Fruit fly (Drosophila melanogaster) whole organism, embryonic: ENCODE data around the gene PIG-B.

ENCODE experiments used
- C15 ChIP-seq: fragments of 200-800 bp; sonication (Bioruptor generic); IDR thresholded peaks from 3 replicates; pipeline ENCODE4 v1.3.6; 2022; ENCODE audit warnings: missing biosample characterization, missing genetic modification characterization
- CG10147 ChIP-seq: fragments of 200-800 bp; sonication (Bioruptor generic); optimal IDR thresholded peaks from 2 replicates; lab custom pipeline; 2019; ENCODE audit warnings: missing biosample characterization, mild to moderate bottlenecking, missing genetic modification characterization, moderate library complexity
- CG11247 ChIP-seq: fragments of 200-800 bp; sonication (Bioruptor generic); IDR thresholded peaks from 2 replicates; pipeline ENCODE4 v1.3.6; 2022; ENCODE audit warnings: missing biosample characterization, missing genetic modification characterization
- CG12155 ChIP-seq: fragments of 200-800 bp; sonication (Bioruptor generic); optimal IDR thresholded peaks from 3 replicates; lab custom pipeline; 2016; ENCODE audit warnings: missing biosample characterization, missing genetic modification characterization
- CG13123 ChIP-seq: fragments of 200-800 bp; sonication (Bioruptor generic); optimal IDR thresholded peaks from 2 replicates; lab custom pipeline; 2016; ENCODE audit warnings: missing biosample characterization, missing genetic modification characterization
- CG14710 ChIP-seq: fragments of 200-800 bp; sonication (Bioruptor generic); optimal IDR thresholded peaks from 3 replicates; lab custom pipeline; 2019; ENCODE audit warnings: missing biosample characterization, mild to moderate bottlenecking, missing genetic modification characterization, moderate library complexity
- CG15479 ChIP-seq: fragments of 200-800 bp; sonication (Bioruptor generic); optimal IDR thresholded peaks from 3 replicates; lab custom pipeline; 2019; ENCODE audit warnings: missing biosample characterization, mild to moderate bottlenecking, missing genetic modification characterization, moderate library complexity
- CG17186 ChIP-seq: fragments of 200-800 bp; sonication (Bioruptor generic); optimal IDR thresholded peaks from 3 replicates; lab custom pipeline; 2017; ENCODE audit warnings: missing biosample characterization, missing genetic modification reagents, missing genetic modification characterization
- CG17359 ChIP-seq: fragments of 200-800 bp; sonication (Bioruptor generic); optimal IDR thresholded peaks from 3 replicates; lab custom pipeline; 2018; ENCODE audit warnings: missing biosample characterization, mild to moderate bottlenecking, missing genetic modification characterization, moderate library complexity
- CG31441 ChIP-seq: fragments of 200-800 bp; sonication (Bioruptor generic); IDR thresholded peaks from 2 replicates; pipeline ENCODE4 v1.3.6; 2022; ENCODE audit warnings: missing biosample characterization, missing genetic modification characterization
- CG3838 ChIP-seq: fragments of 200-800 bp; sonication (Bioruptor generic); optimal IDR thresholded peaks from 3 replicates; lab custom pipeline; 2016; ENCODE audit warnings: missing biosample characterization, missing genetic modification characterization
- CG3847 ChIP-seq: fragments of 200-800 bp; sonication (Bioruptor generic); IDR thresholded peaks from 2 replicates; pipeline ENCODE4 v1.3.6; 2022; ENCODE audit warnings: missing biosample characterization, missing genetic modification characterization
- CG4617 ChIP-seq: fragments of 200-800 bp; sonication (Bioruptor generic); optimal IDR thresholded peaks from 3 replicates; lab custom pipeline; 2016; ENCODE audit warnings: missing biosample characterization, missing genetic modification characterization, borderline replicate concordance
- CG5953 ChIP-seq: fragments of 200-800 bp; sonication (Bioruptor generic); IDR thresholded peaks from 2 replicates; pipeline ENCODE4 v1.3.6; 2022; ENCODE audit warnings: missing biosample characterization, missing genetic modification characterization
- CG6765 ChIP-seq: fragments of 200-800 bp; sonication (Bioruptor generic); optimal IDR thresholded peaks from 3 replicates; lab custom pipeline; 2017; ENCODE audit warnings: missing biosample characterization, mild to moderate bottlenecking, missing genetic modification characterization
- CG7987 ChIP-seq: fragments of 200-800 bp; sonication (Bioruptor generic); optimal IDR thresholded peaks from 2 replicates; lab custom pipeline; 2018; ENCODE audit warnings: missing biosample characterization, mild to moderate bottlenecking, missing genetic modification characterization, moderate library complexity
- CG8281 ChIP-seq: fragments of 200-800 bp; sonication (Bioruptor generic); optimal IDR thresholded peaks from 2 replicates; lab custom pipeline; 2018; ENCODE audit warnings: missing biosample characterization, mild to moderate bottlenecking, missing genetic modification characterization, moderate library complexity
- CG9727 ChIP-seq: fragments of 200-800 bp; sonication (Bioruptor generic); optimal IDR thresholded peaks from 3 replicates; lab custom pipeline; 2017; ENCODE audit warnings: missing biosample characterization, mild to moderate bottlenecking, missing genetic modification characterization
- CHES-1-like ChIP-seq: fragments of 200-800 bp; sonication (Bioruptor generic); optimal IDR thresholded peaks from 2 replicates; lab custom pipeline; 2016; ENCODE audit warnings: missing biosample characterization, missing genetic modification characterization
- D19A ChIP-seq: fragments of 200-800 bp; optimal IDR thresholded peaks from 3 replicates; lab custom pipeline; 2019; ENCODE audit warnings: missing biosample characterization, mild to moderate bottlenecking, missing genetic modification characterization, moderate library complexity
- Dip2 ChIP-seq: fragments of 200-800 bp; sonication (Bioruptor generic); IDR thresholded peaks from 2 replicates; pipeline ENCODE4 v1.3.6; 2022; ENCODE audit warnings: missing biosample characterization, missing genetic modification characterization
- Dip3 ChIP-seq: fragments of 200-800 bp; sonication (Bioruptor generic); optimal IDR thresholded peaks from 3 replicates; lab custom pipeline; 2016; ENCODE audit warnings: missing biosample characterization, missing genetic modification characterization
- Ets97D ChIP-seq: fragments of 200-800 bp; sonication (Bioruptor generic); optimal IDR thresholded peaks from 3 replicates; lab custom pipeline; 2016; ENCODE audit warnings: missing biosample characterization, missing genetic modification characterization
- HLH4C ChIP-seq: fragments of 200-800 bp; sonication (Bioruptor generic); IDR thresholded peaks from 3 replicates; pipeline ENCODE4 v1.3.6; 2022; ENCODE audit warnings: missing biosample characterization, missing genetic modification characterization; ENCODE audit not compliant: partially characterized antibody
- Hey ChIP-seq: fragments of 200-800 bp; sonication (Bioruptor generic); optimal IDR thresholded peaks from 3 replicates; lab custom pipeline; 2018; ENCODE audit warnings: missing biosample characterization, mild to moderate bottlenecking, missing genetic modification characterization
- Hr78 ChIP-seq, 2 experiments: fragments of 200-800 bp in 1 of 2; fragments of >200 bp in 1 of 2; sonication (Bioruptor generic) in 1 of 2; optimal IDR thresholded peaks; 2 replicates each; lab custom pipeline; 2017 to 2019; ENCODE audit warnings: missing biosample characterization in 2 of 2, missing genetic modification characterization in 2 of 2, mild to moderate bottlenecking in 1 of 2, moderate library complexity in 1 of 2
- Jarid2 ChIP-seq: fragments of 200-800 bp; sonication (Bioruptor generic); optimal IDR thresholded peaks from 3 replicates; lab custom pipeline; 2017; ENCODE audit warnings: mild to moderate bottlenecking, missing biosample characterization, missing genetic modification reagents, missing genetic modification characterization
- Med ChIP-seq: fragments of 200-800 bp; sonication (Bioruptor generic); peaks from one replicate; lab custom pipeline; 2016; ENCODE audit warnings: missing biosample characterization, missing genetic modification characterization, mild to moderate bottlenecking, inconsistent platforms, moderate library complexity
- NFAT ChIP-seq: fragments of 200-800 bp; sonication (Bioruptor generic); IDR thresholded peaks from 2 replicates; pipeline ENCODE4 v1.3.6; 2022; ENCODE audit warnings: missing biosample characterization, missing genetic modification characterization
- Nf-YC ChIP-seq: fragments of 200-800 bp; optimal IDR thresholded peaks from 3 replicates; lab custom pipeline; 2019; ENCODE audit warnings: missing biosample characterization, mild to moderate bottlenecking, missing genetic modification characterization, moderate library complexity
- ase ChIP-seq: fragments of 200-800 bp; sonication (Bioruptor generic); IDR thresholded peaks from 3 replicates; pipeline ENCODE4 v1.3.6; 2022; ENCODE audit warnings: missing biosample characterization, missing genetic modification characterization
- ato ChIP-seq: fragments of 200-800 bp; sonication (Bioruptor generic); IDR thresholded peaks from 2 replicates; pipeline ENCODE4 v1.3.6; 2022; ENCODE audit warnings: missing biosample characterization, missing genetic modification characterization; ENCODE audit not compliant: partially characterized antibody
- da ChIP-seq: fragments of 200-800 bp; sonication (Bioruptor generic); optimal IDR thresholded peaks from 2 replicates; lab custom pipeline; 2016; ENCODE audit warnings: missing biosample characterization, missing genetic modification characterization
- exex ChIP-seq: fragments of 200-800 bp; sonication (Bioruptor generic); optimal IDR thresholded peaks from 4 replicates; lab custom pipeline; 2018; ENCODE audit warnings: missing biosample characterization, mild to moderate bottlenecking, missing genetic modification characterization, moderate library complexity
- gcm2 ChIP-seq: fragments of 200-800 bp; sonication (Bioruptor generic); optimal IDR thresholded peaks from 2 replicates; lab custom pipeline; 2016; ENCODE audit warnings: missing biosample characterization, missing genetic modification characterization
- grn ChIP-seq: fragments of 200-800 bp; sonication (Bioruptor generic); optimal IDR thresholded peaks from 3 replicates; lab custom pipeline; 2017; ENCODE audit warnings: missing biosample characterization, missing genetic modification characterization
- h ChIP-seq: fragments of >200 bp; optimal IDR thresholded peaks from 2 replicates; lab custom pipeline; 2017
- kni ChIP-seq: fragments of 200-800 bp; sonication (Bioruptor generic); optimal IDR thresholded peaks from 3 replicates; lab custom pipeline; 2017; ENCODE audit warnings: mild to moderate bottlenecking, missing biosample characterization, missing genetic modification reagents, missing genetic modification characterization
- pnt ChIP-seq: fragments of 200-800 bp; sonication (Bioruptor generic); optimal IDR thresholded peaks from 3 replicates; lab custom pipeline; 2016; ENCODE audit warnings: missing biosample characterization, missing genetic modification characterization
- prd ChIP-seq, 3 experiments: fragments of >200 bp in 2 of 3; fragments of 200-800 bp in 1 of 3; sonication (Bioruptor generic) in 1 of 3; optimal IDR thresholded peaks in 2 of 3; IDR thresholded peaks in 1 of 3; 2 replicates in 2 of 3; 3 replicates in 1 of 3; pipeline versions ENCODE4 v1.3.6 to Lab custom; 2017 to 2022; ENCODE audit warnings: missing biosample characterization in 1 of 3, missing genetic modification characterization in 1 of 3
- rib ChIP-seq: fragments of 200-800 bp; sonication (Bioruptor generic); IDR thresholded peaks from 2 replicates; pipeline ENCODE4 v1.3.6; 2022; ENCODE audit warnings: missing biosample characterization, missing genetic modification characterization
- schlank ChIP-seq: fragments of 200-800 bp; sonication (Bioruptor generic); optimal IDR thresholded peaks from 2 replicates; lab custom pipeline; 2018; ENCODE audit warnings: missing biosample characterization, mild to moderate bottlenecking, missing genetic modification characterization
- so ChIP-seq: fragments of 200-800 bp; sonication (Bioruptor generic); IDR thresholded peaks from 3 replicates; pipeline ENCODE4 v1.3.6; 2022; ENCODE audit warnings: missing biosample characterization, missing genetic modification characterization
- sr ChIP-seq: fragments of 200-800 bp; sonication (Bioruptor generic); IDR thresholded peaks from 3 replicates; pipeline ENCODE4 v1.3.6; 2022; ENCODE audit warnings: missing biosample characterization, missing genetic modification characterization
- stwl ChIP-seq: fragments of 200-800 bp; sonication (Bioruptor generic); optimal IDR thresholded peaks from 3 replicates; lab custom pipeline; 2018; ENCODE audit warnings: missing biosample characterization, mild to moderate bottlenecking, missing genetic modification characterization, moderate library complexity
- sug ChIP-seq: fragments of 200-800 bp; optimal IDR thresholded peaks from 2 replicates; lab custom pipeline; 2019; ENCODE audit warnings: missing biosample characterization, mild to moderate bottlenecking, missing genetic modification characterization, moderate library complexity
- tup ChIP-seq: fragments of 200-800 bp; sonication (Bioruptor generic); optimal IDR thresholded peaks from 2 replicates; lab custom pipeline; 2016; ENCODE audit warnings: missing biosample characterization, mild to moderate bottlenecking, missing genetic modification characterization, moderate library complexity

PIG-B gene

DNA sequence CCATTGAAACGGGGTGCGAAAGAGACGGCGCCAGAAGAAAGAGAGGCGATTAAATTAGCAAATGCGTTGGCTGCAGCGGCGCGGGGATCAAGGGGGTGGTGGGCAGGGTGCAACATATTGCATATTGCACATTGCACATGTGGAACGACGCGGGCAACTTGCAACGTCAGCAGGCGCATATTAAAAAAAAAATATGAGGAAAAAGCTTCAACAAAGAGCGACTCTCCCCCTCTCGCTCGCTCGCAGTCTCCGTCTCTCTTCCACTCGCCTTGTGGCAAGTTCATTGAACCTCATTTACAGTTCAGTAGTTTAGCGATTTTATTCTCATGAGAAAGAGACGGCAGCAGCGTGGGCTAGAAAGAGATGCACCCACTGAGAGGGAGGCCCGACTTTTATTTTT lies 27.1 kb upstream of the PIG-B start (continued):
- no peak for TF ChIP-seq exex (tag; lab: Kevin White, UChicago)
- no peak for TF ChIP-seq CG6765 (GFP tag; lab: Kevin White, UChicago)
- no peak for TF ChIP-seq gcm2 (GFP tag; lab: Kevin White, UChicago)
- TF ChIP-seq, all 482 proteins: peak for 5

DNA sequence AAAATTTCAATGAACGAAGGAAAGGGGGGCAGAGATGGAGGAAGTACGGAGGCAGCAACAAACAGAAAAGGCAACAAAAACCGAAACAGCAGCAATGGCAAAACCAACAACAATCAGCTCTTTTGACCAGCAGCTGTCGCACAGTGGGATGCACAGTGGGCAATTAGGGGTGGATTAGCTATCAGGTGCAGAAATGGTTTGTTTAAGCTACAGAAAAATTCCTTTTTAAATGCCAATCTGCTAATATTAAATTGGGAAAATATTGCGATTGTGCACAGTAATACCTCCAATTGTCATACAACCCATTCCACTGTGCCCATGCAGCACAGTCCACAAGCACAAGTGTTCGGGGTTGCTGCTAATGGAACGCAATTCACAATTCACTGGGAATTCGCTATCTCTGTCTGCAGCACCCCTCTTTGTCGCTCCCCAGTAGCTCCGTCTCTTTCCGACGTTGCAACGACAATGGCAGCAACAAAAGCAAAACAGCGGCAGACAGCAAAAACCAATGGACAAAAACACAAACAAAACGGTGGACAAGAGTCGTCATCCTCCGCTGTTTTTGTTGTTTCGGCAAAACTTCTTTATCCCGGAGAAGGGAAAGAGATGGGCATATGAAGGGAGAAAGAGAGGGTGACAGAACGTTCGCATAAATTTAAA lies 25.9 kb upstream of the PIG-B start:
- TF ChIP-seq CG17359 (tag; lab: Kevin White, UChicago) = peak; percentile 92
- TF ChIP-seq ato = no peak
- TF ChIP-seq Med = peak; percentile 99
- peak; percentile 58 for TF ChIP-seq CG15479
- TF ChIP-seq rib = peak; percentile 81
- TF ChIP-seq schlank (tag; lab: Kevin White, UChicago) = peak; percentile 76
- peak; percentile 90 for TF ChIP-seq CG13123 (GFP tag; lab: Kevin White, UChicago)
- peak; percentile 40 for TF ChIP-seq CG10147 (GFP tag; lab: Kevin White, UChicago)
- peak; percentile 56 for TF ChIP-seq grn (GFP tag; lab: Kevin White, UChicago)
- peak; percentile 89 for TF ChIP-seq C15 (GFP tag; lab: Robert Waterston, UW)
- TF ChIP-seq prd (optimal IDR thresholded peaks at IDR 0.05; lab: Kevin White, UChicago) = no peak
- peak; percentile 99 for TF ChIP-seq prd (GFP tag; IDR thresholded peaks at IDR 0.05; lab: Robert Waterston, UW)
- TF ChIP-seq Dip2 (GFP tag; lab: Robert Waterston, UW) = peak; percentile 64
- peak; percentile 88 for TF ChIP-seq tup (GFP tag; lab: Kevin White, UChicago)
- TF ChIP-seq CG5953 (GFP tag; lab: Robert Waterston, UW) = peak; percentile 95
- peak; percentile 87 for TF ChIP-seq sr (GFP tag; lab: Robert Waterston, UW)
- TF ChIP-seq CG3838 (GFP tag; lab: Kevin White, UChicago) = peak; percentile 88
- TF ChIP-seq CG17186 (GFP tag; lab: Kevin White, UChicago) = peak; percentile 68
- peak; percentile 96 for TF ChIP-seq so (GFP tag; lab: Robert Waterston, UW)
- no peak for TF ChIP-seq h (lab: Kevin White, UChicago)
- peak; percentile 83 for TF ChIP-seq CG31441 (GFP tag; lab: Robert Waterston, UW)
- TF ChIP-seq CG4617 (GFP tag; lab: Kevin White, UChicago) = peak; percentile 88
- TF ChIP-seq NFAT (GFP tag; lab: Robert Waterston, UW) = peak; percentile 86
- TF ChIP-seq CG8281 (tag; lab: Kevin White, UChicago) = peak; percentile 60
- peak; percentile 6 for TF ChIP-seq stwl (tag; lab: Kevin White, UChicago)
- TF ChIP-seq HLH4C (GFP tag; lab: Robert Waterston, UW) = peak; percentile 49; the same call in 2 of the 3 replicates
- TF ChIP-seq ase = peak; percentile 97
- TF ChIP-seq CG3847 (GFP tag; lab: Robert Waterston, UW) = peak; percentile 87
- peak in 1 of 2 experiments; percentile 64 for TF ChIP-seq Hr78 (GFP tag; optimal IDR thresholded peaks at IDR 0.05; lab: Kevin White, UChicago)
- TF ChIP-seq Jarid2 (GFP tag; lab: Kevin White, UChicago) = peak; percentile 72
- peak; percentile 58 for TF ChIP-seq CG7987 (GFP tag; lab: Kevin White, UChicago)
- TF ChIP-seq D19A (tag; lab: Kevin White, UChicago) = peak; percentile 81
- TF ChIP-seq da (GFP tag; lab: Kevin White, UChicago) = peak; percentile 97
- TF ChIP-seq CHES-1-like (GFP tag; lab: Kevin White, UChicago) = peak; percentile 93
- TF ChIP-seq CG12155 = peak; percentile 89
- TF ChIP-seq kni (GFP tag; lab: Kevin White, UChicago) = peak; percentile 15
- TF ChIP-seq Hey (tag; lab: Kevin White, UChicago) = peak; percentile 66
- peak; percentile 54 for TF ChIP-seq sug (tag; lab: Kevin White, UChicago)
- peak; percentile 96 for TF ChIP-seq pnt (GFP tag; lab: Kevin White, UChicago)
- peak; percentile 92 for TF ChIP-seq CG9727 (GFP tag; lab: Kevin White, UChicago)
- TF ChIP-seq Ets97D (GFP tag; lab: Kevin White, UChicago) = peak; percentile 79
- no peak for TF ChIP-seq Nf-YC (tag; lab: Kevin White, UChicago)
- peak; percentile 92 for TF ChIP-seq CG11247
- peak; percentile 86 for TF ChIP-seq Dip3 (GFP tag; lab: Kevin White, UChicago)
- TF ChIP-seq CG14710 (tag; lab: Kevin White, UChicago) = peak; percentile 74
